Worm (Caenorhabditis elegans) whole organism, early embryonic: ENCODE measurements around the gene C54E10.6.

Experiments
- B0310.2 ChIP-seq: sonication (generic microtip); optimal IDR thresholded peaks from 2 replicates; lab custom pipeline; 2016; ENCODE audit warnings: mild to moderate bottlenecking, missing genetic modification characterization, missing compliant biosample characterization
- F13C5.2 ChIP-seq: sonication (generic microtip); optimal IDR thresholded peaks from 2 replicates; lab custom pipeline; 2017; ENCODE audit warnings: mild to moderate bottlenecking, missing genetic modification characterization, inconsistent platforms, missing compliant biosample characterization
- aly-1 ChIP-seq: sonication (generic microtip); optimal IDR thresholded peaks from 2 replicates; lab custom pipeline; 2016; ENCODE audit warnings: missing genetic modification characterization, missing compliant biosample characterization
- ama-1 ChIP-seq: fragments of 150-350 bp; optimal IDR thresholded peaks from 2 replicates; lab custom pipeline; 2014
- ceh-13 ChIP-seq: fragments of 200-800 bp; sonication (Bioruptor generic); optimal IDR thresholded peaks from 2 replicates; lab custom pipeline; 2018; ENCODE audit warnings: mild to moderate bottlenecking, missing genetic modification characterization, missing compliant biosample characterization
- ceh-36 ChIP-seq: sonication (generic microtip); optimal IDR thresholded peaks from 2 replicates; lab custom pipeline; 2016; ENCODE audit warnings: missing genetic modification characterization, inconsistent platforms, missing compliant biosample characterization
- ets-7 ChIP-seq: sonication (generic microtip); optimal IDR thresholded peaks from 2 replicates; lab custom pipeline; 2016; ENCODE audit warnings: missing genotype, missing genetic modification characterization, missing compliant biosample characterization
- flt-1 ChIP-seq: fragments of 200-800 bp; sonication (Bioruptor generic); IDR thresholded peaks from 2 replicates; pipeline ENCODE4 v1.3.6; 2022; ENCODE audit warnings: missing genetic modification characterization, missing compliant biosample characterization
- hmbx-1 ChIP-seq: sonication (generic microtip); optimal IDR thresholded peaks from 2 replicates; lab custom pipeline; 2016; ENCODE audit warnings: mild to moderate bottlenecking, missing genetic modification characterization, missing compliant biosample characterization
- hmg-4 ChIP-seq: fragments of 200-800 bp; sonication (Bioruptor generic); optimal IDR thresholded peaks from 2 replicates; lab custom pipeline; 2018; ENCODE audit warnings: mild to moderate bottlenecking, missing genetic modification characterization, missing compliant biosample characterization
- hnd-1 ChIP-seq: sonication (generic microtip); optimal IDR thresholded peaks from 2 replicates; lab custom pipeline; 2016; ENCODE audit warnings: missing genetic modification characterization, missing compliant biosample characterization
- pes-1 ChIP-seq: fragments of 200-800 bp; sonication (Bioruptor generic); IDR thresholded peaks from 2 replicates; pipeline ENCODE4 v1.3.6; 2022; ENCODE audit warnings: missing genetic modification reagents, missing genetic modification characterization, missing compliant biosample characterization
- scrt-1 ChIP-seq: fragments of 200-800 bp; sonication (Bioruptor generic); IDR thresholded peaks from 2 replicates; pipeline ENCODE4 v1.3.6; 2022; ENCODE audit warnings: missing genetic modification characterization, missing compliant biosample characterization
- sea-1 ChIP-seq: fragments of 200-800 bp; sonication (Bioruptor generic); conservative IDR thresholded peaks from 2 replicates; pipeline ENCODE4 v1.3.6; 2022; ENCODE audit warnings: missing genetic modification characterization, missing compliant biosample characterization
- tbx-11 ChIP-seq: fragments of 200-800 bp; sonication (Bioruptor generic); IDR thresholded peaks from 2 replicates; pipeline ENCODE4 v1.3.6; 2022; ENCODE audit warnings: missing genetic modification characterization, missing compliant biosample characterization
- tbx-37 ChIP-seq: fragments of 200-800 bp; sonication (Bioruptor generic); conservative IDR thresholded peaks from 2 replicates; pipeline ENCODE4 v1.3.6; 2022; ENCODE audit warnings: missing genetic modification reagents, missing genetic modification characterization, missing compliant biosample characterization
- tra-4 ChIP-seq: sonication (generic microtip); optimal IDR thresholded peaks from 2 replicates; lab custom pipeline; 2017; ENCODE audit warnings: missing genetic modification characterization, missing compliant biosample characterization

C54E10.6 gene

ce11 chrV:18800811-18801210, 7.7 kb downstream of the C54E10.6 start, which contains the start of gene nhr-170:
nhr-170 (minus strand) TSS chrV:18800826.
- TF ChIP-seq flt-1 (GFP tag; lab: Robert Waterston, UW): no peak
- TF ChIP-seq ceh-13 (GFP tag; lab: Kevin White, UChicago): no peak
- no peak for TF ChIP-seq scrt-1 (GFP tag; lab: Robert Waterston, UW)
- no peak for TF ChIP-seq ets-7 (tag; lab: Kevin White, UChicago)
- no peak for TF ChIP-seq ama-1
- no peak for TF ChIP-seq pes-1 (GFP tag; lab: Robert Waterston, UW)
- no peak for TF ChIP-seq hnd-1 (tag; lab: Kevin White, UChicago)
- no peak for TF ChIP-seq F13C5.2
- TF ChIP-seq ceh-36 (tag; lab: Kevin White, UChicago): no peak
- TF ChIP-seq sea-1 (GFP tag; lab: Robert Waterston, UW): no peak
- no peak for TF ChIP-seq hmbx-1

DNA sequence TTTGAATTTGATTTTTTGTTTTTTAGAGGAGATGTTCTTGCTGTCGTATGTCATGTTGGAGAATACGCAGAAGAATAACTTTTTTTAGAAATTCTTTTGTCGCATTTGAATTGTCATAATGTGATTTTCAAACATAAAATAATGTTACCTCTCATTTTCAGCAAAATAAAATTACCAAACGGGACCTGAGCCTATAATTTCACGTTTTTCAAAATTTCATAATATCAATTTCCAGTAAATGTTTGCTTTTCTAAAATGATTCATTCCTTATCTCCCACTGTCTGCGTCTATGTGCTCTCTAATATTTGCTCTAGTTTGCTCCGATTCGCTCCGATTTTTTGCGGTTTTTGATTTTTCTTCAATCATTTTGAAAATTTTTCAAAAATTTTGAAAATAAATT, 17.9 kb downstream of the C54E10.6 start, which contains the start of gene nhr-231:
nhr-231 (plus strand) TSS at position 301 of the 400 bp plus-strand sequence.
- TF ChIP-seq ets-7 (tag; lab: Kevin White, UChicago) (no peak), tra-4 (tag; lab: Kevin White, UChicago) (no peak)

DNA sequence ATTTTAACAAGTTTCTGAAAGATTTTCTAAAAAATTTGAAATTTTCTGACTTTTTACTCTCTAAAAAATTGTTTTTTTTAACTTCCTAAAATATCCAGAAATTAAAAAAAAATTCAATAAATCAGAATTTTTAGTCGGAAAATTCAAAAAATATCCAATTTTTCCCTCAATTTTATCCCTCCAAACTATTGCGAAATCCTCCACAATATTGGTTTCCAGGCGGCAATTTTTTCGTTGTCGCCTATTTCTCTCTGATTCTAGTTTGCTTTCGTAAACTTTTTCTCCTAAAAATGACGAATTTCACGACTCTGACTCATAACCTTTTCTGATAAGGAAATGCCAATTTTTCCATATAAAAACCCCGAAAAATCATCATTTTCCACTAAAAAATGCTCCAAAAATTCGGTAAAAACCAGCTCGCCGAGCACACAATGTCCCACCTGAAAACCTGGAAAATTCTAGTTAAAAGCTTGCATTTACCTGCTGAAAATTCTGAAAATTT, 21.1 kb downstream of the C54E10.6 start, which contains the start of gene Y17D7B.2:
Y17D7B.2 (plus strand) TSS at position 323 of the 502 bp plus-strand sequence.
- TF ChIP-seq tra-4 (tag; lab: Kevin White, UChicago) (no peak), F13C5.2 (no peak), hmbx-1 (no peak), scrt-1 (GFP tag; lab: Robert Waterston, UW) (no peak), tbx-37 (GFP tag; lab: Robert Waterston, UW) (no peak), flt-1 (GFP tag; lab: Robert Waterston, UW) (no peak), tbx-11 (GFP tag; lab: Robert Waterston, UW) (no peak), ceh-13 (GFP tag; lab: Kevin White, UChicago) (no peak), hnd-1 (tag; lab: Kevin White, UChicago) (no peak), sea-1 (GFP tag; lab: Robert Waterston, UW) (no peak), ceh-36 (tag; lab: Kevin White, UChicago) (no peak), aly-1 (tag; lab: Kevin White, UChicago) (no peak)

DNA sequence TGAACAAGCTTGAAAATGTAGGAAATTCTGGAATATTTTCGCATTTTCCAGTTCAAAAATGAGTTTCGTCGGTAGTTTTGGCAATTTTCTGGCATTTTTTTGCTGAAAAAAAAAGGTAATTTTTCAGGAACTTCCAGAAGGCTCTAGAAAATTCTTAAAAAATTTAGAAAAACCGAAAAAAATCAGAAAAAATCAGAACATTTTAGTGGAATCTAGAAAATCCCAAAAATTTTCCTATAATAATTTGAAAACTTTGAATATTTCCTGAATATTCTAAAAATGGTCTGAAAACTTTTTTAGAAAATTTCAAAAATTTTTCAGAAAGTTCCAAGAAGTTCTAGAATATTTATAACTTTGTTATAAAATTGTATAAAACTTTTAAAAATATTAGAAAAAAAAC, 21.8 kb downstream of the C54E10.6 start, which contains the start of gene Y17D7B.3:
Y17D7B.3 (minus strand) TSS at position 101 of the 400 bp plus-strand sequence.
- TF ChIP-seq flt-1 (GFP tag; lab: Robert Waterston, UW) (no peak), aly-1 (tag; lab: Kevin White, UChicago) (no peak), tra-4 (tag; lab: Kevin White, UChicago) (no peak), pes-1 (GFP tag; lab: Robert Waterston, UW) (no peak), tbx-37 (GFP tag; lab: Robert Waterston, UW) (no peak), tbx-11 (GFP tag; lab: Robert Waterston, UW) (no peak)

DNA sequence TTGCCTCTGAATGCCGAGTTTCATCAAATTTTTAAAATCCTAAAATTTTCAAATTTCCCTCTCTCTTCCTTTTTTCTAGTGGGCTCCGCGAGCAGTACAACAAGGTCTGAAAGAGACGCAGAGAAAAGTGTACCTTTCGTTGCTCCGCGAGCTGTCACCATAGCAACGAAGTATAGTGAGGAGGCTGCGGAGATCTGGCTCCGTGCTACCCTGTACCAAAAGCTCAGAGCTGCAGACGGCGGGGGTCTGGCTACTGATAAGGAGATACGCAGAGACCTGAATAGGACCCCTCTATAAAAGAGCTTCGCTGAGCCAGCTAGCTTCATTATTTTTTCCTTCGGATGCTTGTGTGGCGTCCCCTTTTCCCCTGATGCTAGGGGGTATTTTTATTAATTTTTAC, 25.1 kb downstream of the C54E10.6 start, which contains the start of gene Y17D7B.10:
Y17D7B.10 (plus strand) TSS at position 243 of the 400 bp plus-strand sequence.
- TF ChIP-seq tbx-11 (GFP tag; lab: Robert Waterston, UW) (no peak), ceh-13 (GFP tag; lab: Kevin White, UChicago) (no peak), hmbx-1 (no peak), tra-4 (tag; lab: Kevin White, UChicago) (no peak), pes-1 (GFP tag; lab: Robert Waterston, UW) (no peak), ama-1 (no peak), scrt-1 (GFP tag; lab: Robert Waterston, UW) (no peak), ceh-36 (tag; lab: Kevin White, UChicago) (no peak), tbx-37 (GFP tag; lab: Robert Waterston, UW) (no peak), ets-7 (tag; lab: Kevin White, UChicago) (no peak), flt-1 (GFP tag; lab: Robert Waterston, UW) (no peak), sea-1 (GFP tag; lab: Robert Waterston, UW) (no peak)

DNA sequence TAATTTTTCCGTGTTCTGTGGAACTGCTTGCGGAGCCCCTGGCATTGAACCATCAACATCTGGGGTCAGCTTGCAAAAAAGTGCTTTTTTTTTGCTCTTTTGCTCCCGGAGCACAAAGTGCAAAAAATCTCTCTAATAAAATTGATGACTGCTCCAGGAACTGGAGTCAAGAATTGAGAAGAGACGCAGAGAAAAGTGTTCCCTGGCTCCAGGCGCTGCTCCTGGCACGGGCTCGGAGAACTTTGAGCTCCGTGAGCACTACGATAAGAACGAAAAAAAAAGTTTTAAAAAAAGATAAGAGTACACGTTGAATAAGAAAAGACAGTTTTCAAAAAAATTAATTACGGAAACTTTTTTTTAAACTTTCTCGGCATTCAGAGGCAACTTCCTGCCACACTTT, 25.8 kb downstream of the C54E10.6 start:
- no peak for TF ChIP-seq flt-1 (GFP tag; lab: Robert Waterston, UW)
- TF ChIP-seq hmbx-1: no peak
- TF ChIP-seq hnd-1 (tag; lab: Kevin White, UChicago): no peak
- TF ChIP-seq scrt-1 (GFP tag; lab: Robert Waterston, UW): no peak
- no peak for TF ChIP-seq ceh-36 (tag; lab: Kevin White, UChicago)
- no peak for TF ChIP-seq ets-7 (tag; lab: Kevin White, UChicago)
- no peak for TF ChIP-seq tbx-37 (GFP tag; lab: Robert Waterston, UW)
- no peak for TF ChIP-seq ceh-13 (GFP tag; lab: Kevin White, UChicago)
- no peak for TF ChIP-seq sea-1 (GFP tag; lab: Robert Waterston, UW)

DNA sequence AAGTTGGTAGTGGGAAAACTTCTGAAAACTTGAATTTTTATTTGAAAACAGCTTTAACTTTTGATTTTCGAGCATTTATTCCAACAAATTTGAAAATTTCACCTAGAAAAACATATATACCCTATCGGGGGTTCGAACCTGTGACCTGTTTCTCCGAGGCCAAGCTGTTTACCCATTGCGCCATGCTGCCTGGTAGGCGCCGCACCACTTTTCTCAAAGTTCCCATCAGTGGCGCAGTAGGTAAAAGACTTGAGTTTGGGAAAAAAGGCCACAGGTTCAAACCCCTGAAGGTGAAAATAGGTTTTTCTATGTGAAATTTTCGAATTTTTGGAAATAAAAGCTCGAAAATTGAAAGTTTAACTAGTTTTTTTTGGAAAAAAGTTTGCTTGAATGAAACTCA, 27.9 kb downstream of the C54E10.6 start:
- no peak for TF ChIP-seq tbx-37 (GFP tag; lab: Robert Waterston, UW)
- TF ChIP-seq scrt-1 (GFP tag; lab: Robert Waterston, UW): no peak
- no peak for TF ChIP-seq sea-1 (GFP tag; lab: Robert Waterston, UW)
- TF ChIP-seq ceh-13 (GFP tag; lab: Kevin White, UChicago): no peak
- no peak for TF ChIP-seq B0310.2 (tag; lab: Kevin White, UChicago)
- TF ChIP-seq hmg-4: no peak
- no peak for TF ChIP-seq pes-1 (GFP tag; lab: Robert Waterston, UW)

ce11 chrV:18776245-18776737, 32.2 kb downstream of the C54E10.6 start, which contains the start of gene Y17D7B.4:
Y17D7B.4 (minus strand) TSS chrV:18776687.
- TF ChIP-seq B0310.2 (tag; lab: Kevin White, UChicago): no peak
- no peak for TF ChIP-seq ama-1
- TF ChIP-seq ceh-13 (GFP tag; lab: Kevin White, UChicago): no peak
- TF ChIP-seq tbx-11 (GFP tag; lab: Robert Waterston, UW): no peak
- no peak for TF ChIP-seq F13C5.2
- no peak for TF ChIP-seq aly-1 (tag; lab: Kevin White, UChicago)
- no peak for TF ChIP-seq ceh-36 (tag; lab: Kevin White, UChicago)
- TF ChIP-seq hmbx-1: no peak
- no peak for TF ChIP-seq tra-4 (tag; lab: Kevin White, UChicago)
- TF ChIP-seq ets-7 (tag; lab: Kevin White, UChicago): no peak
- no peak for TF ChIP-seq hmg-4
- no peak for TF ChIP-seq hnd-1 (tag; lab: Kevin White, UChicago)
